Worm (Caenorhabditis elegans): ENCODE data around the gene spe-36.

The spe-36 gene

ce11 chrIV:11604909-11605308 lies 12.8 kb upstream of the spe-36 start, which contains the start of the genes ragc-1 and Y24F12A.1 (continued):
- peak; percentile 82 for TF ChIP-seq hlh-30 (tag; optimal IDR thresholded peaks at IDR 0.05; ENCODE audit: insufficient read depth)
- TF ChIP-seq ceh-28 (tag; optimal IDR thresholded peaks at IDR 0.05): no peak
- TF ChIP-seq ctbp-1 (GFP tag; IDR thresholded peaks at IDR 0.05): no peak
- peak; percentile 78 for TF ChIP-seq mxl-3 (GFP tag; optimal IDR thresholded peaks at IDR 0.05)
- TF ChIP-seq spr-3 (GFP tag; optimal IDR thresholded peaks at IDR 0.05): no peak
- no peak for TF ChIP-seq cey-2 (tag; optimal IDR thresholded peaks at IDR 0.05; ENCODE audit: borderline replicate concordance, insufficient read depth)
- no peak for TF ChIP-seq saeg-2 (GFP tag; IDR thresholded peaks at IDR 0.05)
- TF ChIP-seq mxl-2 (GFP tag; conservative IDR thresholded peaks at IDR 0.05): no peak
- TF ChIP-seq Y75B8A.6 (GFP tag; IDR thresholded peaks at IDR 0.05): no peak
- no peak for TF ChIP-seq nhr-48 (tag; optimal IDR thresholded peaks at IDR 0.05)
- no peak for TF ChIP-seq mdt-29 (GFP tag; IDR thresholded peaks at IDR 0.05)
- no peak for TF ChIP-seq zfp-3 (GFP tag; conservative IDR thresholded peaks at IDR 0.05)
- no peak for TF ChIP-seq ama-1 (optimal IDR thresholded peaks at IDR 0.05)
- TF ChIP-seq nhr-102 (tag; optimal IDR thresholded peaks at IDR 0.05): no peak
- no peak for TF ChIP-seq nhr-10 (tag; optimal IDR thresholded peaks at IDR 0.05)
- TF ChIP-seq lin-38 (GFP tag; IDR thresholded peaks at IDR 0.05): peak; percentile 51
- TF ChIP-seq ceh-62 (tag; optimal IDR thresholded peaks at IDR 0.05): no peak
- TF ChIP-seq Y105C5A.15 (GFP tag; IDR thresholded peaks at IDR 0.05): no peak
- no peak for TF ChIP-seq F37D6.2 (tag; optimal IDR thresholded peaks at IDR 0.05)
- TF ChIP-seq daf-19 (GFP tag; conservative IDR thresholded peaks at IDR 0.05): no peak
- TF ChIP-seq ceh-82 (tag; optimal IDR thresholded peaks at IDR 0.05): no peak
- no peak for TF ChIP-seq F10B5.3 (tag; optimal IDR thresholded peaks at IDR 0.05)
- no peak for TF ChIP-seq lin-13 (GFP tag; optimal IDR thresholded peaks at IDR 0.05)
- TF ChIP-seq T26A8.4 (GFP tag; IDR thresholded peaks at IDR 0.05): no peak
- no peak for TF ChIP-seq nhr-11 (tag; optimal IDR thresholded peaks at IDR 0.05)
- TF ChIP-seq arid-1 (GFP tag; conservative IDR thresholded peaks at IDR 0.05): no peak
- no peak for TF ChIP-seq fkh-10 (GFP tag; optimal IDR thresholded peaks at IDR 0.05)
- no peak for TF ChIP-seq nhr-41 (GFP tag; IDR thresholded peaks at IDR 0.05)
- TF ChIP-seq lin-29 (GFP tag; IDR thresholded peaks at IDR 0.05): no peak
- TF ChIP-seq zfp-2 (tag; optimal IDR thresholded peaks at IDR 0.05): no peak
- no peak for TF ChIP-seq R02D3.7 (tag; optimal IDR thresholded peaks at IDR 0.05)
- TF ChIP-seq unc-62 (GFP tag; optimal IDR thresholded peaks at IDR 0.05 in 1 of 2): no peak
- no peak for TF ChIP-seq unc-62 (tag; optimal IDR thresholded peaks at IDR 0.05)
- TF ChIP-seq ZK337.2 (GFP tag; IDR thresholded peaks at IDR 0.05): no peak
- TF ChIP-seq Y48G9A.11 (GFP tag; IDR thresholded peaks at IDR 0.05): no peak
- TF ChIP-seq zip-2 (tag; optimal IDR thresholded peaks at IDR 0.05): no peak
- TF ChIP-seq mdl-1 (tag; optimal IDR thresholded peaks at IDR 0.05): peak in 1 of 2 experiments; percentile 77
- peak; percentile 46 for TF ChIP-seq dpl-1 (GFP tag; optimal IDR thresholded peaks at IDR 0.05)
- TF ChIP-seq hif-1 (tag; optimal IDR thresholded peaks at IDR 0.05): peak in 1 of 2 experiments; percentile 2
- TF ChIP-seq ztf-11 (tag; optimal IDR thresholded peaks at IDR 0.05): no peak
- TF ChIP-seq set-16 (GFP tag; IDR thresholded peaks at IDR 0.05): no peak
- TF ChIP-seq lin-1 (GFP tag; IDR thresholded peaks at IDR 0.05): no peak
- peak; percentile 74 for TF ChIP-seq dve-1 (tag; optimal IDR thresholded peaks at IDR 0.05; ENCODE audit: insufficient read depth)
- no peak for TF ChIP-seq F44E2.7 (GFP tag; IDR thresholded peaks at IDR 0.05)
- no peak for TF ChIP-seq zag-1 (tag; optimal IDR thresholded peaks at IDR 0.05)
- no peak for TF ChIP-seq lin-39 (tag; optimal IDR thresholded peaks at IDR 0.05)
- TF ChIP-seq Y5F2A.4 (GFP tag; optimal IDR thresholded peaks at IDR 0.05): no peak
- no peak for TF ChIP-seq daf-16 (GFP tag; optimal IDR thresholded peaks at IDR 0.05)
- peak; percentile 57 for TF ChIP-seq daf-16 (tag; optimal IDR thresholded peaks at IDR 0.05)
- TF ChIP-seq rbr-2 (tag; optimal IDR thresholded peaks at IDR 0.05): peak; percentile 15
- TF ChIP-seq F26F4.8 (GFP tag; conservative IDR thresholded peaks at IDR 0.05): no peak
- no peak for TF ChIP-seq pha-4 (GFP tag; IDR thresholded peaks at IDR 0.05)
- TF ChIP-seq pha-4 (tag; optimal IDR thresholded peaks at IDR 0.05): peak; percentile 51
